Worm (Caenorhabditis elegans) whole organism, midembryonic: Measurements from ENCODE around the gene lin-42.

Source experiments
- T22C8.4 ChIP-seq: fragments of 200-800 bp; sonication (Bioruptor generic); IDR thresholded peaks from 2 replicates; pipeline ENCODE4 v1.3.6; 2022; ENCODE audit warnings: missing genetic modification characterization, missing compliant biosample characterization
- ztf-23 ChIP-seq: fragments of 200-800 bp; sonication (Bioruptor generic); IDR thresholded peaks from 2 replicates; pipeline ENCODE4 v1.3.6; 2022; ENCODE audit warnings: missing genetic modification reagents, missing genetic modification characterization, missing compliant biosample characterization

DNA sequence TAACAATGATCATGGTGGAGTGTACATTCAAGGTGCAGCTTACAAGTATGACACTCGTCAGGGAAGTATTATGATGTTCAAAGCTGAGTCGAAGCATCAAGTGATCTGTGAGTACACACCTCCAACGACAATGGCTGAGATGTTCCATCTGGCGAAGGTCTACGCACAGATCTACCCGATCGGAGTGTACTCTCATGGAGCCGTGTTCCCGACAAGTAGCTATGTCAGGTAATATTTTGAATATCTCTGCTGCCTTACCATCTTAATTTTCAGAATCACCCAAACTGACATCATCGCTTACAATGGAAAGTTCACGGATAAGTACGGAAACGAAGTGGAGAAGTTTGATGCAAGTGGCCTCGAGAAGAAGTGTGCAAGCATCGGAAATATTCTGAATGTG lies 4.6 kb upstream of the lin-42 start:
- no peak for TF ChIP-seq T22C8.4 (GFP tag; lab: Robert Waterston, UW)
- no peak for TF ChIP-seq ztf-23 (GFP tag; lab: Robert Waterston, UW)
